Fruit fly (Drosophila melanogaster): Measurements from ENCODE around the gene CG16717.

The CG16717 gene

dm6 chr3L:9687536-9687935 is 8.5 kb downstream of the CG16717 start:
- TF ChIP-seq h (optimal IDR thresholded peaks at IDR 0.05) (no peak), Sin3A (optimal IDR thresholded peaks at IDR 0.05) (no peak), psq (optimal IDR thresholded peaks at IDR 0.05) (no peak), insv (optimal IDR thresholded peaks at IDR 0.05) (no peak), Myc (optimal IDR thresholded peaks at IDR 0.05) (no peak), ttk (optimal IDR thresholded peaks at IDR 0.05) (no peak)

- TF ChIP-seq psq (optimal IDR thresholded peaks at IDR 0.05) = no peak
- no peak for TF ChIP-seq Myc (optimal IDR thresholded peaks at IDR 0.05)
- no peak for TF ChIP-seq h (optimal IDR thresholded peaks at IDR 0.05)
Observed at dm6 chr3L:9688674-9689073, 9.7 kb downstream of the CG16717 start.

- TF ChIP-seq Myc (optimal IDR thresholded peaks at IDR 0.05) (no peak), Sin3A (optimal IDR thresholded peaks at IDR 0.05) (no peak)
Observed at dm6 chr3L:9689809-9690208, 10.8 kb downstream of the CG16717 start.

dm6 chr3L:9690798-9691475 is 11.9 kb downstream of the CG16717 start:
- TF ChIP-seq Myc (optimal IDR thresholded peaks at IDR 0.05) (no peak), Sin3A (optimal IDR thresholded peaks at IDR 0.05) (no peak), h (optimal IDR thresholded peaks at IDR 0.05) (no peak), psq (optimal IDR thresholded peaks at IDR 0.05) (no peak), ttk (optimal IDR thresholded peaks at IDR 0.05) (no peak), insv (optimal IDR thresholded peaks at IDR 0.05) (no peak)

dm6 chr3L:9691476-9691826 is 12.4 kb downstream of the CG16717 start:
- TF ChIP-seq ttk (optimal IDR thresholded peaks at IDR 0.05) (no peak), insv (optimal IDR thresholded peaks at IDR 0.05) (no peak), Sin3A (optimal IDR thresholded peaks at IDR 0.05) (no peak), psq (optimal IDR thresholded peaks at IDR 0.05) (no peak), Myc (optimal IDR thresholded peaks at IDR 0.05) (no peak), h (optimal IDR thresholded peaks at IDR 0.05) (no peak)

dm6 chr3L:9692234-9692891 is 13.4 kb downstream of the CG16717 start:
- TF ChIP-seq Sin3A (optimal IDR thresholded peaks at IDR 0.05) (no peak), psq (optimal IDR thresholded peaks at IDR 0.05) (no peak), ttk (optimal IDR thresholded peaks at IDR 0.05) (no peak), Myc (optimal IDR thresholded peaks at IDR 0.05) (no peak), insv (optimal IDR thresholded peaks at IDR 0.05) (no peak), h (optimal IDR thresholded peaks at IDR 0.05) (no peak)

dm6 chr3L:9692892-9693551 is 14.0 kb downstream of the CG16717 start:
- no peak for TF ChIP-seq Myc (optimal IDR thresholded peaks at IDR 0.05)
- TF ChIP-seq ttk (optimal IDR thresholded peaks at IDR 0.05) = no peak
- no peak for TF ChIP-seq h (optimal IDR thresholded peaks at IDR 0.05)
- TF ChIP-seq insv (optimal IDR thresholded peaks at IDR 0.05) = no peak
- no peak for TF ChIP-seq psq (optimal IDR thresholded peaks at IDR 0.05)
- TF ChIP-seq Sin3A (optimal IDR thresholded peaks at IDR 0.05) = no peak

dm6 chr3L:9693552-9694133 is 14.6 kb downstream of the CG16717 start:
- TF ChIP-seq h (optimal IDR thresholded peaks at IDR 0.05) (no peak), insv (optimal IDR thresholded peaks at IDR 0.05) (no peak), ttk (optimal IDR thresholded peaks at IDR 0.05) (no peak), Sin3A (optimal IDR thresholded peaks at IDR 0.05) (no peak), Myc (optimal IDR thresholded peaks at IDR 0.05) (no peak), psq (optimal IDR thresholded peaks at IDR 0.05) (no peak)

- TF ChIP-seq insv (optimal IDR thresholded peaks at IDR 0.05) (no peak), Sin3A (optimal IDR thresholded peaks at IDR 0.05) (no peak), h (optimal IDR thresholded peaks at IDR 0.05) (no peak), ttk (optimal IDR thresholded peaks at IDR 0.05) (no peak), Myc (optimal IDR thresholded peaks at IDR 0.05) (no peak)
Observed at dm6 chr3L:9694169-9694866, 15.3 kb downstream of the CG16717 start.

dm6 chr3L:9694867-9695236 is 15.9 kb downstream of the CG16717 start:
- TF ChIP-seq h (optimal IDR thresholded peaks at IDR 0.05) (no peak), Myc (optimal IDR thresholded peaks at IDR 0.05) (no peak), psq (optimal IDR thresholded peaks at IDR 0.05) (no peak), Sin3A (optimal IDR thresholded peaks at IDR 0.05) (no peak), insv (optimal IDR thresholded peaks at IDR 0.05) (no peak), ttk (optimal IDR thresholded peaks at IDR 0.05) (no peak)

- TF ChIP-seq ttk (optimal IDR thresholded peaks at IDR 0.05) (no peak), psq (optimal IDR thresholded peaks at IDR 0.05) (no peak), h (optimal IDR thresholded peaks at IDR 0.05) (no peak), Myc (optimal IDR thresholded peaks at IDR 0.05) (no peak), Sin3A (optimal IDR thresholded peaks at IDR 0.05) (no peak), insv (optimal IDR thresholded peaks at IDR 0.05) (no peak)
Observed at dm6 chr3L:9695242-9695641, 16.2 kb downstream of the CG16717 start.

- TF ChIP-seq Myc (optimal IDR thresholded peaks at IDR 0.05) (no peak), Sin3A (optimal IDR thresholded peaks at IDR 0.05) (no peak), h (optimal IDR thresholded peaks at IDR 0.05) (no peak)
Observed at dm6 chr3L:9695647-9696046, 16.6 kb downstream of the CG16717 start.

All from Kc167 (cell line).